Worm (Caenorhabditis elegans) whole organism, young adult: ENCODE measurements around the gene bbs-5.

ENCODE experiments used
- aptf-2 ChIP-seq: fragments of 200-800 bp; sonication (Bioruptor generic); conservative IDR thresholded peaks from 2 replicates; pipeline ENCODE4 v1.3.6; 2022; ENCODE audit warnings: missing genetic modification reagents, missing genetic modification characterization, missing compliant biosample characterization
- aptf-3 ChIP-seq: fragments of 200-800 bp; sonication (Bioruptor generic); IDR thresholded peaks from 2 replicates; pipeline ENCODE4 v1.3.6; 2022; ENCODE audit warnings: missing genetic modification characterization, missing compliant biosample characterization
- egl-44 ChIP-seq: fragments of 200-800 bp; sonication (Bioruptor generic); IDR thresholded peaks from 2 replicates; pipeline ENCODE4 v1.3.6; 2022; ENCODE audit warnings: missing genetic modification reagents, missing genetic modification characterization, missing compliant biosample characterization
- gei-17 ChIP-seq: fragments of 200-800 bp; sonication (Bioruptor generic); optimal IDR thresholded peaks from 2 replicates; lab custom pipeline; 2018; ENCODE audit warnings: mild to moderate bottlenecking, missing genetic modification characterization, missing compliant biosample characterization
- him-1 ChIP-seq: sonication (generic microtip); optimal IDR thresholded peaks from 2 replicates; lab custom pipeline; 2016; ENCODE audit warnings: missing genotype, missing genetic modification reagents, missing genetic modification characterization, missing compliant biosample characterization
- hlh-26 ChIP-seq: fragments of 200-800 bp; sonication (Bioruptor generic); conservative IDR thresholded peaks from 2 replicates; pipeline ENCODE4 v1.3.6; 2022; ENCODE audit warnings: missing genetic modification reagents, missing genetic modification characterization, missing compliant biosample characterization
- hsf-1 ChIP-seq: fragments of 200-800 bp; sonication (Bioruptor generic); IDR thresholded peaks from 2 replicates; pipeline ENCODE4 v1.3.6; 2022; ENCODE audit warnings: missing genetic modification reagents, missing genetic modification characterization, missing compliant biosample characterization
- lsy-27 ChIP-seq: sonication (generic microtip); optimal IDR thresholded peaks from 2 replicates; lab custom pipeline; 2017; ENCODE audit warnings: missing genetic modification characterization, mild to moderate bottlenecking, missing compliant biosample characterization, antibody characterized with exemption, missing genotype, borderline replicate concordance; ENCODE audit not compliant: insufficient read depth
- madf-6 ChIP-seq: fragments of 200-800 bp; sonication (Bioruptor generic); IDR thresholded peaks from 2 replicates; pipeline ENCODE4 v1.3.6; 2022; ENCODE audit warnings: missing genetic modification reagents, missing genetic modification characterization, missing compliant biosample characterization
- rec-8 ChIP-seq, 2 experiments: sonication (generic microtip); optimal IDR thresholded peaks; 2 replicates each; lab custom pipeline; 2016; ENCODE audit warnings: mild to moderate bottlenecking in 2 of 2, missing genetic modification characterization in 2 of 2, missing genetic modification reagents in 2 of 2, missing genotype in 2 of 2, missing biosample characterization in 1 of 2, missing compliant biosample characterization in 1 of 2, moderate library complexity in 1 of 2
- snpc-1.3 ChIP-seq: sonication (generic microtip); optimal IDR thresholded peaks from 2 replicates; lab custom pipeline; 2017; ENCODE audit warnings: missing genetic modification characterization, mild to moderate bottlenecking, missing compliant biosample characterization, antibody characterized with exemption, moderate library complexity, missing genotype, missing genetic modification reagents; ENCODE audit not compliant: insufficient read depth
- tbp1 ChIP-seq: fragments of 200-800 bp; sonication (Bioruptor generic); optimal IDR thresholded peaks from 2 replicates; lab custom pipeline; 2018; ENCODE audit warnings: mild to moderate bottlenecking, missing genetic modification characterization, missing compliant biosample characterization
- unc-62 ChIP-seq: fragments of 150-350 bp; optimal IDR thresholded peaks from 2 replicates; lab custom pipeline; 2014; ENCODE audit warnings: missing biosample characterization, missing genetic modification reagents, missing genetic modification characterization
- ztf-18 ChIP-seq: sonication (generic microtip); optimal IDR thresholded peaks from 2 replicates; lab custom pipeline; 2016; ENCODE audit warnings: missing genotype, mild to moderate bottlenecking, missing genetic modification characterization, missing compliant biosample characterization

- no peak for TF ChIP-seq egl-44 (GFP tag; lab: Robert Waterston, UW)
- TF ChIP-seq unc-62, result no peak
- no peak for TF ChIP-seq gei-17
- no peak for TF ChIP-seq tbp1 (GFP tag; lab: Kevin White, UChicago)
- no peak for TF ChIP-seq hsf-1 (GFP tag; lab: Robert Waterston, UW)
- no peak for TF ChIP-seq snpc-1.3
- TF ChIP-seq aptf-3 (GFP tag; lab: Robert Waterston, UW), result no peak
- TF ChIP-seq hlh-26 (GFP tag; lab: Robert Waterston, UW), result no peak
- TF ChIP-seq lsy-27 (tag; lab: Kevin White, UChicago), result no peak
- TF ChIP-seq him-1, result no peak
- no peak for TF ChIP-seq rec-8 (tag; optimal IDR thresholded peaks at IDR 0.05; lab: Kevin White, UChicago)
- TF ChIP-seq aptf-2 (GFP tag; lab: Robert Waterston, UW), result no peak
- no peak for TF ChIP-seq ztf-18 (tag; lab: Kevin White, UChicago)
- TF ChIP-seq madf-6 (GFP tag; lab: Robert Waterston, UW), result no peak
Observed at ce11 chrIII:10233979-10234378, 27.6 kb downstream of the bbs-5 start, which contains the start of gene paml-1.
